Worm (Caenorhabditis elegans): ENCODE results near the gene str-73.
"Not testable (repeated sequence)": the region's sequence is repeated elsewhere in the genome, so short reads cannot be mapped to it uniquely, and the experiment has no call there.

The str-73 gene

ce11 chrV:16429940-16430339, at the start of gene str-73:
TSS of gene str-73 (plus strand) at chrV:16430240.
- TF ChIP-seq ceh-2 (tag; optimal IDR thresholded peaks at IDR 0.05): no peak
- no peak for TF ChIP-seq ceh-45 (GFP tag; IDR thresholded peaks at IDR 0.05)
- TF ChIP-seq pax-1 (tag; optimal IDR thresholded peaks at IDR 0.05): no peak
- TF ChIP-seq ahr-1 (tag; optimal IDR thresholded peaks at IDR 0.05): no peak
- TF ChIP-seq dve-1 (tag; optimal IDR thresholded peaks at IDR 0.05): no peak
- no peak for TF ChIP-seq nhr-11 (tag; optimal IDR thresholded peaks at IDR 0.05)
- no peak for TF ChIP-seq rnt-1 (tag; optimal IDR thresholded peaks at IDR 0.05)
- no peak for TF ChIP-seq pqm-1 (tag; optimal IDR thresholded peaks at IDR 0.05)
- no peak for TF ChIP-seq unc-86 (tag; optimal IDR thresholded peaks at IDR 0.05)
- no peak for TF ChIP-seq K09A11.1 (tag; optimal IDR thresholded peaks at IDR 0.05; ENCODE audit: insufficient read depth)
- TF ChIP-seq unc-42 (tag; optimal IDR thresholded peaks at IDR 0.05): no peak
- TF ChIP-seq ceh-24 (tag; optimal IDR thresholded peaks at IDR 0.05): no peak
- no peak for TF ChIP-seq odd-2 (tag; optimal IDR thresholded peaks at IDR 0.05)
- no peak for TF ChIP-seq hlh-30 (tag; optimal IDR thresholded peaks at IDR 0.05; ENCODE audit: insufficient read depth)

ce11 chrV:16382949-16383348, 47.1 kb upstream of the str-73 start:
- TF ChIP-seq pax-1 (tag; optimal IDR thresholded peaks at IDR 0.05) (no peak), ztf-16 (tag; optimal IDR thresholded peaks at IDR 0.05) (no peak), madf-2 (tag; optimal IDR thresholded peaks at IDR 0.05) (no peak), ceh-30 (tag; optimal IDR thresholded peaks at IDR 0.05) (no peak), ceh-24 (tag; optimal IDR thresholded peaks at IDR 0.05) (no peak)

ce11 chrV:16383729-16384128, 46.3 kb upstream of the str-73 start, which contains the start of gene F13A7.7:
TSS of gene F13A7.7 (minus strand) at chrV:16383829.
- not testable (repeated sequence) for TF ChIP-seq ets-4, pha-4, fax-1 (tag; optimal IDR thresholded peaks at IDR 0.05)

ce11 chrV:16388268-16388667, 41.8 kb upstream of the str-73 start, which contains the start of gene sri-65:
TSS of gene sri-65 (minus strand) at chrV:16388368.
- TF ChIP-seq Y22D7AL.16 (tag; optimal IDR thresholded peaks at IDR 0.05): no peak

- TF ChIP-seq mec-3 (tag; optimal IDR thresholded peaks at IDR 0.05; ENCODE audit: borderline replicate concordance): no peak
- no peak for TF ChIP-seq elt-4 (tag; optimal IDR thresholded peaks at IDR 0.05)
- TF ChIP-seq pat-9 (tag; optimal IDR thresholded peaks at IDR 0.05): no peak
- TF ChIP-seq C08G9.2 (tag; optimal IDR thresholded peaks at IDR 0.05): no peak
- no peak for TF ChIP-seq gmeb-2 (tag; optimal IDR thresholded peaks at IDR 0.05)
- TF ChIP-seq Y22D7AL.16 (tag; optimal IDR thresholded peaks at IDR 0.05): no peak
- no peak for TF ChIP-seq hlh-13 (GFP tag; optimal IDR thresholded peaks at IDR 0.05)
- TF ChIP-seq hlh-6 (tag; optimal IDR thresholded peaks at IDR 0.05): no peak
- no peak for TF ChIP-seq ceh-31 (tag; optimal IDR thresholded peaks at IDR 0.05)
- no peak for TF ChIP-seq che-1 (tag; optimal IDR thresholded peaks at IDR 0.05)
- TF ChIP-seq ref-2 (tag; optimal IDR thresholded peaks at IDR 0.05): no peak
- no peak for TF ChIP-seq fax-1 (tag; optimal IDR thresholded peaks at IDR 0.05)
- TF ChIP-seq ceh-19 (GFP tag; optimal IDR thresholded peaks at IDR 0.05): no peak
- TF ChIP-seq ceh-2 (tag; optimal IDR thresholded peaks at IDR 0.05): no peak
- TF ChIP-seq lin-11 (tag; optimal IDR thresholded peaks at IDR 0.05): no peak
- TF ChIP-seq hlh-8 (tag; optimal IDR thresholded peaks at IDR 0.05): no peak
- TF ChIP-seq C38D4.7 (GFP tag; optimal IDR thresholded peaks at IDR 0.05): no peak
- TF ChIP-seq ahr-1 (tag; optimal IDR thresholded peaks at IDR 0.05): no peak
These were observed 39.4 kb upstream of the str-73 start, which contains the start of gene gst-44 for ce11 chrV:16390655-16391054. TSS of gene gst-44 (plus strand) at chrV:16390891.

Data from whole organism, late embryonic.